Worm (Caenorhabditis elegans): Measurements from ENCODE around the gene Y38H6C.23.

Y38H6C.23 gene

DNA sequence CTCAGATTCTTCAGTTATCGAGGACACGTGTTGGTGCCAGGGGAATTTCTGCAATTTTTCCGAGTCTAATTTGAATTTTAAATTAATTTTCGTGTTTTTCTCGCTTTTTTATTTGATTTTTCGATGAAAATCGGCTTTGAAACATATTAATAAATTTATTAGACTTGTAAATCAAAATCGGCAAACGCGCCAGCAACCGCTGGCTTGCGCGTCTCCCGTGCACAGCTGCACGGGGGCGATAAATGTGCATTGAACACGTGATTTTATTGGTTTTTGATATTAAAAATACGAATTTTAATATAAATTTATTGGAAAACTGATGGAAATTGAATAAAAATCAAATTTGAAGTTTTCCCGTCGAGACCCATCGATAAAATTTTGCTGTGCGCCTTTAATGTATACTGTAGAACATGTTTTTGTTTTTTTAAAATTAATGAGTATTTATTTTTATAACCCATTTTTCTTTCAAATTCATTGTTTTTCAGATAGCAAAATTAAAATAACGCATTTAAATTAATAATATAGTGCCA is 24.4 kb upstream of the Y38H6C.23 start, which contains the start of gene F26F2.7:
Gene F26F2.7 (plus strand): TSS at position 480 of the 530 bp plus-strand sequence.
- TF ChIP-seq ceh-28 (tag; optimal IDR thresholded peaks at IDR 0.05) (peak; percentile 60), tbx-2 (tag; optimal IDR thresholded peaks at IDR 0.05) (peak; percentile 65), lin-15B (tag; optimal IDR thresholded peaks at IDR 0.05) (peak; percentile 56), daf-12 (tag; optimal IDR thresholded peaks at IDR 0.05) (no peak), nhr-11 (tag; optimal IDR thresholded peaks at IDR 0.05) (no peak), fkh-2 (tag; optimal IDR thresholded peaks at IDR 0.05) (no peak), mdl-1 (tag; optimal IDR thresholded peaks at IDR 0.05) (peak; percentile 17), ztf-4 (tag; optimal IDR thresholded peaks at IDR 0.05) (no peak), unc-39 (tag; optimal IDR thresholded peaks at IDR 0.05) (no peak), unc-62 (GFP tag; optimal IDR thresholded peaks at IDR 0.05) (no peak), R02D3.7 (tag; optimal IDR thresholded peaks at IDR 0.05) (peak; percentile 50), pha-4 (tag; optimal IDR thresholded peaks at IDR 0.05) (peak; percentile 83), lsy-12 (tag; optimal IDR thresholded peaks at IDR 0.05) (peak; percentile 51), egl-27 (tag; optimal IDR thresholded peaks at IDR 0.05) (peak; percentile 35), hmg-11 (tag; optimal IDR thresholded peaks at IDR 0.05) (peak; percentile 83), egl-5 (tag; optimal IDR thresholded peaks at IDR 0.05) (peak; percentile 71), nhr-23 (tag; optimal IDR thresholded peaks at IDR 0.05) (peak; percentile 50), nhr-25 (tag; optimal IDR thresholded peaks at IDR 0.05) (no peak), lin-39 (tag; optimal IDR thresholded peaks at IDR 0.05) (peak; percentile 27), ama-1 (optimal IDR thresholded peaks at IDR 0.05) (no peak), zag-1 (tag; optimal IDR thresholded peaks at IDR 0.05) (no peak), jun-1 (tag; optimal IDR thresholded peaks at IDR 0.05) (peak; percentile 72), elt-2 (tag; optimal IDR thresholded peaks at IDR 0.05) (peak; percentile 80), nhr-76 (tag; optimal IDR thresholded peaks at IDR 0.05) (no peak), nhr-12 (tag; optimal IDR thresholded peaks at IDR 0.05) (no peak), nhr-77 (tag; optimal IDR thresholded peaks at IDR 0.05) (no peak), nhr-43 (tag; optimal IDR thresholded peaks at IDR 0.05; ENCODE audit: poor library complexity, severe bottlenecking) (peak; percentile 54), ztf-11 (tag; optimal IDR thresholded peaks at IDR 0.05) (no peak), nhr-237 (tag; optimal IDR thresholded peaks at IDR 0.05) (no peak), aly-2 (tag; optimal IDR thresholded peaks at IDR 0.05) (no peak), snpc-4 (tag; optimal IDR thresholded peaks at IDR 0.05) (peak; percentile 90), ceh-16 (tag; optimal IDR thresholded peaks at IDR 0.05) (no peak), nhr-67 (tag; optimal IDR thresholded peaks at IDR 0.05) (no peak), ceh-9 (tag; optimal IDR thresholded peaks at IDR 0.05) (no peak), mml-1 (tag; optimal IDR thresholded peaks at IDR 0.05) (no peak), sea-2 (GFP tag; optimal IDR thresholded peaks at IDR 0.05) (no peak), pqm-1 (tag; optimal IDR thresholded peaks at IDR 0.05) (peak; percentile 10), nfya-1 (tag; optimal IDR thresholded peaks at IDR 0.05; ENCODE audit: insufficient read depth) (peak; percentile 82), skn-1 (tag; optimal IDR thresholded peaks at IDR 0.05) (no peak), eor-1 (tag; optimal IDR thresholded peaks at IDR 0.05) (no peak), fos-1 (tag; optimal IDR thresholded peaks at IDR 0.05) (no peak), fkh-10 (GFP tag; optimal IDR thresholded peaks at IDR 0.05) (peak; percentile 34), nhr-28 (tag; optimal IDR thresholded peaks at IDR 0.05) (no peak), elt-1 (tag; optimal IDR thresholded peaks at IDR 0.05) (no peak), elt-3 (tag; optimal IDR thresholded peaks at IDR 0.05) (no peak), ZK546.5 (tag; optimal IDR thresholded peaks at IDR 0.05) (no peak), ceh-82 (tag; optimal IDR thresholded peaks at IDR 0.05) (no peak)
